Worm (Caenorhabditis elegans): ENCODE data around the gene str-180.

ce11 chrV:6681501-6681900, 12.9 kb upstream of the str-180 start, which contains the start of gene egl-46:
- TF ChIP-seq elt-1 (tag; optimal IDR thresholded peaks at IDR 0.05) (no peak), ztf-11 (tag; optimal IDR thresholded peaks at IDR 0.05) (no peak), nhr-11 (tag; optimal IDR thresholded peaks at IDR 0.05) (no peak), ama-1 (optimal IDR thresholded peaks at IDR 0.05) (no peak), blmp-1 (tag; optimal IDR thresholded peaks at IDR 0.05; ENCODE audit: insufficient read depth) (no peak), nhr-129 (tag; optimal IDR thresholded peaks at IDR 0.05) (no peak), skn-1 (tag; optimal IDR thresholded peaks at IDR 0.05) (no peak), dmd-4 (tag; optimal IDR thresholded peaks at IDR 0.05) (no peak), nhr-12 (tag; optimal IDR thresholded peaks at IDR 0.05) (no peak), ceh-82 (tag; optimal IDR thresholded peaks at IDR 0.05) (no peak), unc-62 (GFP tag; optimal IDR thresholded peaks at IDR 0.05) (no peak), F13H6.1 (tag; optimal IDR thresholded peaks at IDR 0.05) (no peak), ZK546.5 (tag; optimal IDR thresholded peaks at IDR 0.05) (no peak), mdl-1 (tag; optimal IDR thresholded peaks at IDR 0.05) (no peak)
